Worm (Caenorhabditis elegans) whole organism, L2 larva: ENCODE measurements around the gene vnut-1.

Source experiments
- C34F6.9 ChIP-seq: fragments of 150-350 bp; optimal IDR thresholded peaks from 2 replicates; lab custom pipeline; 2014; ENCODE audit warnings: missing biosample characterization, missing genetic modification characterization
- F13H6.1 ChIP-seq: sonication (generic microtip); optimal IDR thresholded peaks from 2 replicates; lab custom pipeline; 2016; ENCODE audit warnings: missing genetic modification characterization, missing compliant biosample characterization
- R02D3.7 ChIP-seq: fragments of 150-350 bp; optimal IDR thresholded peaks from 2 replicates; lab custom pipeline; 2014; ENCODE audit warnings: missing biosample characterization, missing genetic modification characterization
- Y55F3AM.14 ChIP-seq: fragments of 200-800 bp; sonication (Bioruptor generic); optimal IDR thresholded peaks from 2 replicates; lab custom pipeline; 2018; ENCODE audit warnings: mild to moderate bottlenecking, missing genetic modification characterization, missing compliant biosample characterization
- ZK546.5 ChIP-seq: sonication (generic microtip); optimal IDR thresholded peaks from 2 replicates; lab custom pipeline; 2017; ENCODE audit warnings: missing biosample characterization, missing genetic modification characterization
- aly-2 ChIP-seq: fragments of 150-350 bp; optimal IDR thresholded peaks from 2 replicates; lab custom pipeline; 2014; ENCODE audit warnings: missing biosample characterization, missing genetic modification characterization
- ceh-82 ChIP-seq: fragments of 150-350 bp; optimal IDR thresholded peaks from 2 replicates; lab custom pipeline; 2014; ENCODE audit warnings: missing biosample characterization, missing genetic modification characterization
- dmd-4 ChIP-seq: sonication (generic microtip); optimal IDR thresholded peaks from 2 replicates; lab custom pipeline; 2017; ENCODE audit warnings: missing biosample characterization, missing genetic modification characterization
- fos-1 ChIP-seq: fragments of 150-350 bp; optimal IDR thresholded peaks from 2 replicates; lab custom pipeline; 2014; ENCODE audit warnings: missing biosample characterization, missing genetic modification characterization
- gmeb-1 ChIP-seq: fragments of 150-350 bp; optimal IDR thresholded peaks from 2 replicates; lab custom pipeline; 2014; ENCODE audit warnings: missing biosample characterization, missing genetic modification characterization
- lin-13 ChIP-seq: fragments of 150-350 bp; optimal IDR thresholded peaks from 2 replicates; lab custom pipeline; 2014; ENCODE audit warnings: missing biosample characterization, missing genetic modification reagents, missing genetic modification characterization
- mbf-1 ChIP-seq: sonication (generic microtip); optimal IDR thresholded peaks from 2 replicates; lab custom pipeline; 2017; ENCODE audit warnings: missing biosample characterization, missing genetic modification characterization
- mdl-1 ChIP-seq, 2 experiments: fragments of 150-350 bp in 1 of 2; sonication (generic microtip) in 1 of 2; optimal IDR thresholded peaks; 2 replicates each; lab custom pipeline; 2017; ENCODE audit warnings: missing biosample characterization in 2 of 2, missing genetic modification characterization in 2 of 2
- nhr-10 ChIP-seq: sonication (generic microtip); optimal IDR thresholded peaks from 2 replicates; lab custom pipeline; 2017; ENCODE audit warnings: missing biosample characterization, missing genetic modification characterization
- nhr-11 ChIP-seq: fragments of 150-350 bp; optimal IDR thresholded peaks from 2 replicates; lab custom pipeline; 2014; ENCODE audit warnings: missing biosample characterization, missing genetic modification characterization
- nhr-129 ChIP-seq: fragments of 150-350 bp; optimal IDR thresholded peaks from 2 replicates; lab custom pipeline; 2014; ENCODE audit warnings: missing biosample characterization, missing genetic modification characterization
- nhr-237 ChIP-seq: fragments of 150-350 bp; optimal IDR thresholded peaks from 2 replicates; lab custom pipeline; 2014; ENCODE audit warnings: missing biosample characterization, missing genetic modification characterization
- nhr-25 ChIP-seq: fragments of 150-350 bp; sonication (generic microtip); optimal IDR thresholded peaks from 3 replicates; lab custom pipeline; 2014; ENCODE audit warnings: missing biosample characterization, missing genetic modification characterization
- nhr-77 ChIP-seq: fragments of 150-350 bp; optimal IDR thresholded peaks from 2 replicates; lab custom pipeline; 2014; ENCODE audit warnings: missing biosample characterization, missing genetic modification characterization
- sma-3 ChIP-seq: sonication (generic microtip); optimal IDR thresholded peaks from 2 replicates; lab custom pipeline; 2016; ENCODE audit warnings: missing genetic modification reagents, missing genetic modification characterization, missing compliant biosample characterization
- snpc-4 ChIP-seq: fragments of 150-350 bp; optimal IDR thresholded peaks from 2 replicates; lab custom pipeline; 2014; ENCODE audit warnings: missing biosample characterization, missing genetic modification characterization
- zag-1 ChIP-seq: fragments of 150-350 bp; optimal IDR thresholded peaks from 2 replicates; lab custom pipeline; 2014; ENCODE audit warnings: missing biosample characterization, missing genetic modification characterization

vnut-1 gene

DNA sequence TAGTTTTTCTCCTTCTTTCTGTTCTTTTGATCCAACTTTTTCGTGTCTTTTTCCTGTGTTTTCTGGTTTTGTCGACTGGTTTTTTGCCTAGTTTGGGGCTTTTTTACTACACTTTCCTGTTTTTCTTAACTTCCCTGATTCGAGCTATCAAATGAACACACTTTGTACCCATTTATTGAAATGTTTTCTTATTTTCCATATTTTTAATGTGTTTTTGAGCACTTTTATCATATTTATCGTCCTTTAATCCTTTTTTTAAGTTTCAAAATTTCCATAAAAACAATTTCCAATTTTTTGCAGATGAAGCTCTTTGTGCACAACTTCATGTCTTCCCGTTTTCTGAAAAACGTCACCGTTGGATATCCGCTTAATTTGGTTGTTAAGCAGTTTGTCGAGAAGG, 44.4 kb downstream of the vnut-1 start, which contains the start of gene C04H5.1:
C04H5.1 (plus strand) TSS at position 301 of the 400 bp plus-strand sequence.
- TF ChIP-seq C34F6.9 (tag; lab: Kevin White, UChicago) (no peak), mdl-1 (tag; optimal IDR thresholded peaks at IDR 0.05; lab: Kevin White, UChicago) (no peak), nhr-10 (tag; lab: Kevin White, UChicago) (no peak), ceh-82 (tag; lab: Kevin White, UChicago) (no peak), mbf-1 (tag; lab: Kevin White, UChicago) (no peak), sma-3 (GFP tag; lab: Kevin White, UChicago) (no peak)
- TF ChIP-seq, all 48 proteins: peak for 0

DNA sequence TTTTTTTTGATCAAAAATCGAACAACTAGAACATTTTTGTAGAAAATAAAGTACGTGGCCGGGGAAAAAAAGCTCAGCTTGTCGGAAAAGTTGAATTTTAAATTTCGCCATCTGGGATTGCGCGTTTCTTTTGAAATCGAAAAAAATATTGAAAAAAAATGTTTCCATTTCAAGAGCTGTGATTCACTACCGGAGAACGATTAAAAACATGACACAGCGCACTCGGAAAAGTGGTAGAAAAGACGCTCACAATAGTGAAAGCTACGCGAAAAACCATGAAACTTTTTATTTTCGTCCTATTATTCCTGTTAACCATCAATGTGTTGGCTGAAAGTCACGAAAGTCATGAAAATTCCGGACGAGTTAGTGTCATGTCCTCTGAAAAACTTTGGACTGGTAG, 48.1 kb downstream of the vnut-1 start, which contains the start of the genes clec-147 and C04H5.7:
clec-147 (minus strand) TSS at position 101 of the 400 bp plus-strand sequence.
C04H5.7 (plus strand) TSS at position 219 of the 400 bp plus-strand sequence.
- TF ChIP-seq ZK546.5 (tag; lab: Kevin White, UChicago) (no peak), nhr-129 (no peak), snpc-4 (no peak), dmd-4 (tag; lab: Kevin White, UChicago) (no peak), aly-2 (tag; lab: Kevin White, UChicago) (no peak), nhr-25 (no peak), mdl-1 (tag; optimal IDR thresholded peaks at IDR 0.05; lab: Kevin White, UChicago) (no peak), ceh-82 (tag; lab: Kevin White, UChicago) (no peak), zag-1 (no peak), gmeb-1 (tag; lab: Kevin White, UChicago) (no peak), nhr-11 (tag; lab: Kevin White, UChicago) (no peak), F13H6.1 (tag; lab: Kevin White, UChicago) (no peak), nhr-237 (no peak), lin-13 (no peak), R02D3.7 (tag; lab: Kevin White, UChicago) (no peak), Y55F3AM.14 (GFP tag; lab: Kevin White, UChicago) (no peak), fos-1 (tag; lab: Kevin White, UChicago) (no peak)

- TF ChIP-seq nhr-77 (tag; lab: Kevin White, UChicago) (no peak), fos-1 (tag; lab: Kevin White, UChicago) (peak; percentile 84)
Measured at ce11 chrII:14540551-14540950, 50.9 kb downstream of the vnut-1 start.
